Fruit fly (Drosophila melanogaster): Measurements from ENCODE around the gene CG14265.

The CG14265 gene

DNA sequence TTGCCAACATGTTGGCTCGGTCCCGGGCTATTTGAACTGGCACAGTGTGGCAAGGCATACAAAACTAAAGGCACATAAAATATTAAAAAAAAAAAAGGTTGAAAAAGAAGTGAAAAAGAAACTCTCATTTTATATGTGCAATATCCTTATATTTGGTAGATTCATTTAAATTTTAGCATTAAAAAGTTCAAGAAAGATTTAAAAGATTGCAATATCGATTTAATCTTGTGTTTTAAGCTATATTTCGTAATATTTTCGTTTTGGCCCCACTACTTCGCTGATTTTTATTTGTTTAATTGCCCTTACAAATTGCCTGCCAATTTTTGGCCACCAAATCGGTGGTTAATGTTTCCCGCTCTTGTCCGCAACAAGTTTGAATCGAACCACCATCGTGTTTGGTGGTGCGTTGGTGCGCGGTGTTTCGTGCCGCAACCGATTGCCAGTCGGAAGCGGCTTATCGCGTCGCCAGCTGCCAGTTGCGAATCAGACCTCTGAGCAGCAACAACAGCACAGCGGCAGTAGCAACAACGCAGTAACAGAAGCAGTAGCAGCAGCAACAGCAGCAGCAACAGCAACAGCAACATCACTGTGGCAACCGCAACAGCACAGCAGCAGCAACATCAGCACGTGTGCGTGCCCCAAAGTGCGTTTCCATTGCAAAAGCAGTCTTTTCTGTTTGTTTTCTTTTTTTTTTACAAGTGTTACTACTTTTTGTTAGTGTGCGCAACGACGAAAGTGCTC is 19.3 kb upstream of the CG14265 start (continued):
- TF ChIP-seq CG8319 (GFP tag; optimal IDR thresholded peaks at IDR 0.05), result peak; percentile 90
- TF ChIP-seq Lpt (GFP tag; optimal IDR thresholded peaks at IDR 0.05), result peak; percentile 96
- TF ChIP-seq fd59A (GFP tag; optimal IDR thresholded peaks at IDR 0.05), result peak; percentile 87
- peak; percentile 80 for TF ChIP-seq CG16779 (tag; optimal IDR thresholded peaks at IDR 0.05)
- TF ChIP-seq topi (GFP tag; optimal IDR thresholded peaks at IDR 0.05), result peak; percentile 98
- peak; percentile 83 for TF ChIP-seq Ets96B (tag; optimal IDR thresholded peaks at IDR 0.05)
- TF ChIP-seq Sox102F (GFP tag; optimal IDR thresholded peaks at IDR 0.05), result peak; percentile 92
- TF ChIP-seq CG32006 (GFP tag; optimal IDR thresholded peaks at IDR 0.05), result peak; percentile 99
- peak; percentile 92 for TF ChIP-seq cyc (GFP tag; optimal IDR thresholded peaks at IDR 0.05)
- TF ChIP-seq Hr4 (GFP tag; optimal IDR thresholded peaks at IDR 0.05), result peak; percentile 91
- TF ChIP-seq ss (GFP tag; optimal IDR thresholded peaks at IDR 0.05), result peak; percentile 68 to 78
- TF ChIP-seq CG6792 (GFP tag; optimal IDR thresholded peaks at IDR 0.05), result peak; percentile 93
- peak; percentile 95 for TF ChIP-seq CG8632 (GFP tag; optimal IDR thresholded peaks at IDR 0.05)
- peak; percentile 67 to 97 for TF ChIP-seq salr (GFP tag; optimal IDR thresholded peaks at IDR 0.05)
- TF ChIP-seq CG3032 (tag; optimal IDR thresholded peaks at IDR 0.05), result peak; percentile 78
- peak; percentile 93 for TF ChIP-seq net (GFP tag; optimal IDR thresholded peaks at IDR 0.05)
- peak; percentile 94 for TF ChIP-seq Smox (GFP tag; optimal IDR thresholded peaks at IDR 0.05)
- peak; percentile 63 for TF ChIP-seq fd85E (GFP tag; optimal IDR thresholded peaks at IDR 0.05)
- TF ChIP-seq CG6276 (GFP tag; optimal IDR thresholded peaks at IDR 0.05), result peak; percentile 98
- TF ChIP-seq dac (GFP tag; optimal IDR thresholded peaks at IDR 0.05), result peak; percentile 95
- TF ChIP-seq CG11762 (GFP tag; optimal IDR thresholded peaks at IDR 0.05; ENCODE audit: insufficient read depth), result peak; percentile 93
- peak; percentile 96 for TF ChIP-seq pdm3 (GFP tag; optimal IDR thresholded peaks at IDR 0.05)
- peak; percentile 98 for TF ChIP-seq CG8119 (GFP tag; IDR thresholded peaks at IDR 0.05)
- TF ChIP-seq CG10631 (GFP tag; optimal IDR thresholded peaks at IDR 0.05), result peak; percentile 97
- TF ChIP-seq CG31627 (GFP tag; optimal IDR thresholded peaks at IDR 0.05), result peak; percentile 94
- TF ChIP-seq CG6808 (GFP tag; optimal IDR thresholded peaks at IDR 0.05), result peak; percentile 88
- TF ChIP-seq Eip75B (GFP tag; optimal IDR thresholded peaks at IDR 0.05), result peak; percentile 86
- TF ChIP-seq Hr39 (GFP tag; optimal IDR thresholded peaks at IDR 0.05), result peak; percentile 93
- TF ChIP-seq spab (GFP tag; optimal IDR thresholded peaks at IDR 0.05), result peak; percentile 91
- peak; percentile 94 for TF ChIP-seq acj6 (GFP tag; optimal IDR thresholded peaks at IDR 0.05)
- TF ChIP-seq CG9139 (GFP tag; optimal IDR thresholded peaks at IDR 0.05), result peak; percentile 84
- TF ChIP-seq fkh (GFP tag; optimal IDR thresholded peaks at IDR 0.05), result peak; percentile 63
- peak; percentile 97 for TF ChIP-seq CG15336 (GFP tag; IDR thresholded peaks at IDR 0.05)

dm6 chrX:3249789-3250188 is 13.3 kb upstream of the CG14265 start, which contains the start of gene Sgs4:
Gene Sgs4, plus strand, starts transcription at chrX:3250089.
- TF ChIP-seq CG11902 (GFP tag; optimal IDR thresholded peaks at IDR 0.05) (no peak), CG31627 (GFP tag; optimal IDR thresholded peaks at IDR 0.05) (no peak), fkh (GFP tag; optimal IDR thresholded peaks at IDR 0.05) (no peak), topi (GFP tag; optimal IDR thresholded peaks at IDR 0.05) (no peak), CG10631 (GFP tag; optimal IDR thresholded peaks at IDR 0.05) (no peak), CG8632 (GFP tag; optimal IDR thresholded peaks at IDR 0.05) (no peak), CG6163 (GFP tag; IDR thresholded peaks at IDR 0.05) (no peak), acj6 (GFP tag; optimal IDR thresholded peaks at IDR 0.05) (no peak), Ets96B (tag; optimal IDR thresholded peaks at IDR 0.05) (no peak), net (GFP tag; optimal IDR thresholded peaks at IDR 0.05) (no peak), CG6792 (GFP tag; optimal IDR thresholded peaks at IDR 0.05) (no peak), fd59A (GFP tag; optimal IDR thresholded peaks at IDR 0.05) (no peak), spab (GFP tag; optimal IDR thresholded peaks at IDR 0.05) (no peak), CG10669 (GFP tag; optimal IDR thresholded peaks at IDR 0.05) (no peak)

DNA sequence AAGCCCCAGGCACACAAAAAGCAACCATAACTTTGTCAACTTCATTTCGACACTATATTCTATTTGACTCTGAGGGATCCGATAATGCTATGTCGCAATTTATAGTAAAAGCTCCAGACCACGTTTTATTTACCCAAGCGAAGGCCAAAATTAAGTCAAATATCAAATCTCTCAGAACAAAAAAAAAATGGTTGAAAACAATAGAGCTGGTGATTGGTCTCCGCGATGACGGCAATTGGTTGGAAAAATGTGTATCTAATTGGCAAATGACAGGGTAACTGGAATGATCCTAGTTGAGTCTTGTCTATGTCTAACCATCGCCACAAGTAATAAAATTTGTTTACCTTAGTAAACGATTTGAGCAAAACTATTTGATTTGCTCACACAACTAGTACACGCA is 12.7 kb upstream of the CG14265 start, which contains the start of gene Pig1:
Pig1 (minus strand) TSS at position 101 of the 400 bp plus-strand sequence.
- TF ChIP-seq Met (GFP tag; optimal IDR thresholded peaks at IDR 0.05), result no peak
- TF ChIP-seq CG6808 (GFP tag; optimal IDR thresholded peaks at IDR 0.05), result no peak
- no peak for TF ChIP-seq Ets21C (GFP tag; optimal IDR thresholded peaks at IDR 0.05)
- no peak for TF ChIP-seq net (GFP tag; optimal IDR thresholded peaks at IDR 0.05)
- no peak for TF ChIP-seq CG11294 (GFP tag; IDR thresholded peaks at IDR 0.05)
